Fruit fly (Drosophila melanogaster) whole organism, embryonic: ENCODE measurements around the gene Hph.

ENCODE experiments used
- Bdp1 ChIP-seq: fragments of 200-800 bp; sonication (Bioruptor generic); optimal IDR thresholded peaks from 3 replicates; lab custom pipeline; 2016; ENCODE audit warnings: missing biosample characterization, missing genetic modification characterization
- Bgb ChIP-seq: fragments of 200-800 bp; sonication (Bioruptor generic); IDR thresholded peaks from 2 replicates; pipeline ENCODE4 v1.3.6; 2022; ENCODE audit warnings: missing biosample characterization, missing genetic modification characterization; ENCODE audit not compliant: partially characterized antibody
- Blimp-1 ChIP-seq: fragments of 200-800 bp; sonication (Bioruptor generic); optimal IDR thresholded peaks from 3 replicates; lab custom pipeline; 2018; ENCODE audit warnings: missing biosample characterization, missing genetic modification characterization, mild to moderate bottlenecking, moderate library complexity, missing genetic modification reagents
- BtbVII ChIP-seq: fragments of 200-800 bp; sonication (Bioruptor generic); optimal IDR thresholded peaks from 3 replicates; lab custom pipeline; 2017; ENCODE audit warnings: missing biosample characterization, mild to moderate bottlenecking, missing genetic modification characterization
- CG11247 ChIP-seq: fragments of 200-800 bp; sonication (Bioruptor generic); IDR thresholded peaks from 2 replicates; pipeline ENCODE4 v1.3.6; 2022; ENCODE audit warnings: missing biosample characterization, missing genetic modification characterization
- CG12299 ChIP-seq: fragments of 200-800 bp; sonication (Bioruptor generic); optimal IDR thresholded peaks from 2 replicates; lab custom pipeline; 2018; ENCODE audit warnings: missing biosample characterization, mild to moderate bottlenecking, missing genetic modification characterization
- CG15514 ChIP-seq: fragments of 200-800 bp; sonication (Bioruptor generic); optimal IDR thresholded peaks from 3 replicates; lab custom pipeline; 2017; ENCODE audit warnings: missing biosample characterization, missing genetic modification characterization, mild to moderate bottlenecking, moderate library complexity, missing genetic modification reagents
- CG15696 ChIP-seq: fragments of 200-800 bp; sonication (Bioruptor generic); optimal IDR thresholded peaks from 2 replicates; lab custom pipeline; 2019; ENCODE audit warnings: missing biosample characterization, mild to moderate bottlenecking, missing genetic modification characterization, moderate library complexity
- CG18262 ChIP-seq: fragments of 200-800 bp; optimal IDR thresholded peaks from 3 replicates; lab custom pipeline; 2019; ENCODE audit warnings: missing biosample characterization, mild to moderate bottlenecking, missing genetic modification characterization, moderate library complexity
- CG18599 ChIP-seq: fragments of 200-800 bp; sonication (Bioruptor generic); optimal IDR thresholded peaks from 3 replicates; lab custom pipeline; 2017; ENCODE audit warnings: missing biosample characterization, missing genetic modification characterization, mild to moderate bottlenecking, moderate library complexity, missing genetic modification reagents
- CG2120 ChIP-seq: fragments of 200-800 bp; sonication (Bioruptor generic); optimal IDR thresholded peaks from 3 replicates; lab custom pipeline; 2016; ENCODE audit warnings: missing biosample characterization, missing genetic modification characterization
- CG31365 ChIP-seq: fragments of 200-800 bp; sonication (Bioruptor generic); optimal IDR thresholded peaks from 2 replicates; lab custom pipeline; 2018; ENCODE audit warnings: missing biosample characterization, mild to moderate bottlenecking, missing genetic modification characterization
- CG3163 ChIP-seq: fragments of 200-800 bp; sonication (Bioruptor generic); optimal IDR thresholded peaks from 3 replicates; lab custom pipeline; 2016; ENCODE audit warnings: missing biosample characterization, missing genetic modification characterization
- CG3281 ChIP-seq: fragments of 200-800 bp; sonication (Bioruptor generic); optimal IDR thresholded peaks from 3 replicates; lab custom pipeline; 2017; ENCODE audit warnings: missing biosample characterization, mild to moderate bottlenecking, missing genetic modification characterization
- CG33213 ChIP-seq: fragments of 200-800 bp; sonication (Bioruptor generic); optimal IDR thresholded peaks from 3 replicates; lab custom pipeline; 2016; ENCODE audit warnings: missing biosample characterization, missing genetic modification characterization
- CG4617 ChIP-seq: fragments of 200-800 bp; sonication (Bioruptor generic); optimal IDR thresholded peaks from 3 replicates; lab custom pipeline; 2016; ENCODE audit warnings: missing biosample characterization, missing genetic modification characterization, borderline replicate concordance
- CG5245 ChIP-seq: fragments of 200-800 bp; sonication (Bioruptor generic); optimal IDR thresholded peaks from 3 replicates; lab custom pipeline; 2016; ENCODE audit warnings: missing biosample characterization, missing genetic modification characterization
- CG7745 ChIP-seq: fragments of 200-800 bp; sonication (Bioruptor generic); optimal IDR thresholded peaks from 2 replicates; lab custom pipeline; 2018; ENCODE audit warnings: missing biosample characterization, mild to moderate bottlenecking, missing genetic modification characterization, moderate library complexity
- CG8281 ChIP-seq: fragments of 200-800 bp; sonication (Bioruptor generic); optimal IDR thresholded peaks from 2 replicates; lab custom pipeline; 2018; ENCODE audit warnings: missing biosample characterization, mild to moderate bottlenecking, missing genetic modification characterization, moderate library complexity
- CG9609 ChIP-seq: fragments of 200-800 bp; sonication (Bioruptor generic); optimal IDR thresholded peaks from 3 replicates; lab custom pipeline; 2016; ENCODE audit warnings: missing biosample characterization, missing genetic modification characterization
- CG9727 ChIP-seq: fragments of 200-800 bp; sonication (Bioruptor generic); optimal IDR thresholded peaks from 3 replicates; lab custom pipeline; 2017; ENCODE audit warnings: missing biosample characterization, mild to moderate bottlenecking, missing genetic modification characterization
- CG9932 ChIP-seq: fragments of 200-800 bp; sonication (Bioruptor generic); IDR thresholded peaks from 2 replicates; pipeline ENCODE4 v1.3.6; 2022; ENCODE audit warnings: missing biosample characterization, missing genetic modification characterization
- D ChIP-seq, 2 experiments: fragments of 200-800 bp in 1 of 2; fragments of >200 bp in 1 of 2; sonication (Bioruptor generic) in 1 of 2; optimal IDR thresholded peaks; 2 replicates in 1 of 2; 3 replicates in 1 of 2; lab custom pipeline; 2017; ENCODE audit warnings: mild to moderate bottlenecking in 1 of 2, missing biosample characterization in 1 of 2, missing genetic modification characterization in 1 of 2, missing genetic modification reagents in 1 of 2
- Gsc ChIP-seq: fragments of 200-800 bp; sonication (Bioruptor generic); IDR thresholded peaks from 2 replicates; pipeline ENCODE4 v1.3.6; 2022; ENCODE audit warnings: missing biosample characterization, missing genetic modification characterization
- Hmr ChIP-seq: fragments of 200-800 bp; sonication (Bioruptor generic); optimal IDR thresholded peaks from 3 replicates; lab custom pipeline; 2017; ENCODE audit warnings: mild to moderate bottlenecking, missing biosample characterization, missing genetic modification reagents, missing genetic modification characterization
- Meics ChIP-seq: fragments of 200-800 bp; sonication (Bioruptor generic); optimal IDR thresholded peaks from 2 replicates; lab custom pipeline; 2017; ENCODE audit warnings: missing biosample characterization, mild to moderate bottlenecking, missing genetic modification characterization
- Mes4 ChIP-seq: fragments of 200-800 bp; sonication (Bioruptor generic); optimal IDR thresholded peaks from 2 replicates; lab custom pipeline; 2016; ENCODE audit warnings: missing biosample characterization, missing genetic modification characterization
- NC2α ChIP-seq: fragments of 200-800 bp; sonication (Bioruptor generic); optimal IDR thresholded peaks from 2 replicates; lab custom pipeline; 2016; ENCODE audit warnings: missing biosample characterization, missing genetic modification characterization
- Nf-YA ChIP-seq: fragments of 200-800 bp; sonication (Bioruptor generic); IDR thresholded peaks from 2 replicates; pipeline ENCODE4 v1.3.6; 2022; ENCODE audit warnings: missing biosample characterization, missing genetic modification characterization
- Oaz ChIP-seq: fragments of 200-800 bp; sonication (Bioruptor generic); IDR thresholded peaks from 2 replicates; pipeline ENCODE4 v1.3.6; 2022; ENCODE audit warnings: missing biosample characterization, missing genetic modification characterization
- PHDP ChIP-seq: fragments of 200-800 bp; sonication (Bioruptor generic); optimal IDR thresholded peaks from 3 replicates; lab custom pipeline; 2018; ENCODE audit warnings: missing biosample characterization, mild to moderate bottlenecking, missing genetic modification characterization, moderate library complexity
- Pdp1 ChIP-seq, 2 experiments: fragments of 200-800 bp; sonication (Bioruptor generic); optimal IDR thresholded peaks; 3 replicates each; lab custom pipeline; 2016; ENCODE audit warnings: missing biosample characterization in 2 of 2, missing genetic modification characterization in 2 of 2, mild to moderate bottlenecking in 1 of 2, moderate library complexity in 1 of 2
- cwo ChIP-seq: fragments of 200-800 bp; sonication (Bioruptor generic); optimal IDR thresholded peaks from 3 replicates; lab custom pipeline; 2017; ENCODE audit warnings: missing biosample characterization, missing genetic modification characterization, mild to moderate bottlenecking, moderate library complexity, missing genetic modification reagents
- danr ChIP-seq: fragments of 200-800 bp; sonication (Bioruptor generic); IDR thresholded peaks from 2 replicates; pipeline ENCODE4 v1.3.6; 2022; ENCODE audit warnings: missing biosample characterization, missing genetic modification characterization
- dmrt99B ChIP-seq: fragments of 200-800 bp; sonication (Bioruptor generic); optimal IDR thresholded peaks from 2 replicates; lab custom pipeline; 2018; ENCODE audit warnings: missing biosample characterization, mild to moderate bottlenecking, missing genetic modification characterization, moderate library complexity
- ewg ChIP-seq: fragments of 200-800 bp; sonication (Bioruptor generic); optimal IDR thresholded peaks from 3 replicates; lab custom pipeline; 2017; ENCODE audit warnings: mild to moderate bottlenecking, missing biosample characterization, missing genetic modification reagents, missing genetic modification characterization
- gce ChIP-seq: fragments of 200-800 bp; sonication (Bioruptor generic); IDR thresholded peaks from 3 replicates; pipeline ENCODE4 v1.3.6; 2022; ENCODE audit warnings: missing biosample characterization, missing genetic modification characterization
- grn ChIP-seq: fragments of 200-800 bp; sonication (Bioruptor generic); optimal IDR thresholded peaks from 3 replicates; lab custom pipeline; 2017; ENCODE audit warnings: missing biosample characterization, missing genetic modification characterization
- ham ChIP-seq: fragments of 200-800 bp; sonication (Bioruptor generic); IDR thresholded peaks from 2 replicates; pipeline ENCODE4 v1.3.6; 2022; ENCODE audit warnings: missing biosample characterization, missing genetic modification characterization
- jing ChIP-seq: fragments of 200-800 bp; sonication (Bioruptor generic); optimal IDR thresholded peaks from 2 replicates; lab custom pipeline; 2018; ENCODE audit warnings: missing biosample characterization, mild to moderate bottlenecking, missing genetic modification characterization
- mld ChIP-seq: fragments of 200-800 bp; sonication (Bioruptor generic); IDR thresholded peaks from 3 replicates; pipeline ENCODE4 v1.3.6; 2022; ENCODE audit warnings: missing biosample characterization, missing genetic modification characterization; ENCODE audit not compliant: partially characterized antibody
- odd ChIP-seq: fragments of 200-800 bp; sonication (Bioruptor generic); optimal IDR thresholded peaks from 2 replicates; lab custom pipeline; 2017; ENCODE audit warnings: missing biosample characterization, mild to moderate bottlenecking, missing genetic modification characterization
- pros ChIP-seq: fragments of 200-800 bp; sonication (Bioruptor generic); optimal IDR thresholded peaks from 3 replicates; lab custom pipeline; 2019; ENCODE audit warnings: missing biosample characterization, mild to moderate bottlenecking, missing genetic modification characterization, moderate library complexity
- salm ChIP-seq: fragments of 200-800 bp; sonication (Bioruptor generic); optimal IDR thresholded peaks from 2 replicates; lab custom pipeline; 2018; ENCODE audit warnings: missing biosample characterization, mild to moderate bottlenecking, missing genetic modification characterization
- schlank ChIP-seq: fragments of 200-800 bp; sonication (Bioruptor generic); optimal IDR thresholded peaks from 2 replicates; lab custom pipeline; 2018; ENCODE audit warnings: missing biosample characterization, mild to moderate bottlenecking, missing genetic modification characterization
- sens ChIP-seq: fragments of 200-800 bp; sonication (Bioruptor generic); peaks from one replicate; lab custom pipeline; 2016; ENCODE audit warnings: missing biosample characterization, missing genetic modification characterization
- tna ChIP-seq: fragments of 200-800 bp; sonication (Bioruptor generic); IDR thresholded peaks from 2 replicates; pipeline ENCODE4 v1.3.6; 2022; ENCODE audit warnings: missing biosample characterization, missing genetic modification characterization; ENCODE audit not compliant: partially characterized antibody
- toy ChIP-seq: fragments of 200-800 bp; sonication (Bioruptor generic); IDR thresholded peaks from 2 replicates; pipeline ENCODE4 v1.3.6; 2022; ENCODE audit warnings: missing biosample characterization, missing genetic modification characterization
- vnd ChIP-seq: fragments of 200-800 bp; sonication (Bioruptor generic); IDR thresholded peaks from 3 replicates; pipeline ENCODE4 v1.3.6; 2022; ENCODE audit warnings: missing biosample characterization, missing genetic modification characterization; ENCODE audit not compliant: partially characterized antibody
- z ChIP-seq: fragments of 200-800 bp; sonication (Bioruptor generic); IDR thresholded peaks from 3 replicates; pipeline ENCODE4 v1.3.6; 2022; ENCODE audit warnings: missing biosample characterization, missing genetic modification characterization

Hph gene

dm6 chr3R:5300620-5301019 lies 43.8 kb downstream of the Hph start (continued):
- TF ChIP-seq jing (no peak), mld (no peak), grn (no peak), CG33213 (GFP tag; lab: Kevin White, UChicago) (no peak), Mes4 (GFP tag; lab: Kevin White, UChicago) (peak; percentile 34), CG7745 (tag; lab: Kevin White, UChicago) (no peak), cwo (GFP tag; lab: Kevin White, UChicago) (no peak), z (GFP tag; lab: Robert Waterston, UW) (no peak), CG12299 (tag; lab: Kevin White, UChicago) (no peak), CG9609 (no peak), CG11247 (GFP tag; lab: Robert Waterston, UW) (peak; percentile 60), D (optimal IDR thresholded peaks at IDR 0.05; lab: Kevin White, UChicago) (no peak), D (GFP tag; optimal IDR thresholded peaks at IDR 0.05; lab: Kevin White, UChicago) (no peak), Nf-YA (no peak), danr (GFP tag; lab: Robert Waterston, UW) (no peak), Bgb (no peak), CG5245 (GFP tag; lab: Kevin White, UChicago) (peak; percentile 32)

dm6 chr3R:5301905-5302304 lies 45.1 kb downstream of the Hph start:
- no peak for TF ChIP-seq tna
- TF ChIP-seq Blimp-1 (GFP tag; lab: Kevin White, UChicago): no peak
- no peak for TF ChIP-seq CG18262
- TF ChIP-seq CG8281 (tag; lab: Kevin White, UChicago): no peak
- peak; percentile 35 for TF ChIP-seq CG2120 (GFP tag; lab: Kevin White, UChicago)
- TF ChIP-seq Meics (GFP tag; lab: Kevin White, UChicago): peak; percentile 59
- peak; percentile 36 for TF ChIP-seq schlank (tag; lab: Kevin White, UChicago)
- TF ChIP-seq pros (GFP tag; lab: Kevin White, UChicago): no peak
- peak; percentile 51 for TF ChIP-seq CG3281 (GFP tag; lab: Kevin White, UChicago)
- peak; percentile 21 for TF ChIP-seq PHDP (tag; lab: Kevin White, UChicago)
- no peak for TF ChIP-seq Gsc (GFP tag; lab: Robert Waterston, UW)
- TF ChIP-seq CG9932 (GFP tag; lab: Robert Waterston, UW): peak; percentile 21; the same call in 1 of the 2 replicates
- no peak for TF ChIP-seq odd (GFP tag; lab: Kevin White, UChicago)
- TF ChIP-seq dmrt99B: no peak
- no peak for TF ChIP-seq ham (GFP tag; lab: Robert Waterston, UW)
- TF ChIP-seq CG15696 (tag; lab: Kevin White, UChicago): no peak
- no peak for TF ChIP-seq salm (tag; lab: Kevin White, UChicago)
- no peak for TF ChIP-seq gce
- TF ChIP-seq ewg (GFP tag; lab: Kevin White, UChicago): no peak
- peak; percentile 43 for TF ChIP-seq CG15514 (GFP tag; lab: Kevin White, UChicago)
- no peak for TF ChIP-seq CG31365 (tag; lab: Kevin White, UChicago)
- TF ChIP-seq toy: no peak
- peak; percentile 75 for TF ChIP-seq CG18599 (GFP tag; lab: Kevin White, UChicago)
- no peak for TF ChIP-seq vnd (GFP tag; lab: Robert Waterston, UW)
- no peak for TF ChIP-seq Pdp1 (GFP tag; optimal IDR thresholded peaks at IDR 0.05; lab: Kevin White, UChicago)
- TF ChIP-seq CG4617: no peak
- peak; percentile 14 for TF ChIP-seq sens (GFP tag; lab: Kevin White, UChicago)
- no peak for TF ChIP-seq Oaz
- peak; percentile 34 for TF ChIP-seq CG9727 (GFP tag; lab: Kevin White, UChicago)
- no peak for TF ChIP-seq NC2α (GFP tag; lab: Kevin White, UChicago)
- TF ChIP-seq Bdp1 (GFP tag; lab: Kevin White, UChicago): no peak
- TF ChIP-seq Hmr (GFP tag; lab: Kevin White, UChicago): peak; percentile 58
- no peak for TF ChIP-seq CG3163 (GFP tag; lab: Kevin White, UChicago)
- TF ChIP-seq BtbVII (GFP tag; lab: Kevin White, UChicago): peak; percentile 29
